Worm (Caenorhabditis elegans) whole organism, midembryonic: ENCODE measurements around the gene T28F12.1.

ENCODE experiments used
- T22C8.4 ChIP-seq: fragments of 200-800 bp; sonication (Bioruptor generic); IDR thresholded peaks from 2 replicates; pipeline ENCODE4 v1.3.6; 2022; ENCODE audit warnings: missing genetic modification characterization, missing compliant biosample characterization
- cog-1 ChIP-seq: sonication (generic microtip); optimal IDR thresholded peaks from 2 replicates; lab custom pipeline; 2016; ENCODE audit warnings: missing genetic modification characterization, missing compliant biosample characterization
- flt-1 ChIP-seq: fragments of 200-800 bp; sonication (Bioruptor generic); IDR thresholded peaks from 2 replicates; pipeline ENCODE4 v1.3.6; 2022; ENCODE audit warnings: missing genetic modification characterization, missing compliant biosample characterization
- klf-2 ChIP-seq: fragments of 200-800 bp; sonication (Bioruptor generic); conservative IDR thresholded peaks from 2 replicates; pipeline ENCODE4 v1.3.6; 2022; ENCODE audit warnings: missing genetic modification reagents, missing genetic modification characterization, missing compliant biosample characterization
- med-1 ChIP-seq: sonication (generic microtip); optimal IDR thresholded peaks from 2 replicates; lab custom pipeline; 2017; ENCODE audit warnings: missing genetic modification characterization, mild to moderate bottlenecking, missing compliant biosample characterization, antibody characterized with exemption, missing genetic modification reagents; ENCODE audit not compliant: insufficient read depth
- ref-1 ChIP-seq: fragments of 200-800 bp; sonication (Bioruptor generic); conservative IDR thresholded peaks from 2 replicates; pipeline ENCODE4 v1.3.6; 2022; ENCODE audit warnings: missing genetic modification reagents, missing genetic modification characterization, missing compliant biosample characterization
- tab-1 ChIP-seq: fragments of 200-800 bp; sonication (Bioruptor generic); IDR thresholded peaks from 2 replicates; pipeline ENCODE4 v1.3.6; 2022; ENCODE audit warnings: missing genetic modification characterization, missing compliant biosample characterization
- ztf-23 ChIP-seq: fragments of 200-800 bp; sonication (Bioruptor generic); IDR thresholded peaks from 2 replicates; pipeline ENCODE4 v1.3.6; 2022; ENCODE audit warnings: missing genetic modification reagents, missing genetic modification characterization, missing compliant biosample characterization
- ztf-29 ChIP-seq: fragments of 200-800 bp; sonication (Bioruptor generic); IDR thresholded peaks from 2 replicates; pipeline ENCODE4 v1.3.6; 2022; ENCODE audit warnings: missing genetic modification reagents, missing genetic modification characterization, missing compliant biosample characterization

Gene T28F12.1

ce11 chrV:4524327-4524726 is 11.5 kb downstream of the T28F12.1 start:
- no peak for TF ChIP-seq flt-1
- no peak for TF ChIP-seq cog-1
- no peak for TF ChIP-seq T22C8.4 (GFP tag; lab: Robert Waterston, UW)
- TF ChIP-seq ztf-29 (GFP tag; lab: Robert Waterston, UW) = no peak
- no peak for TF ChIP-seq ref-1 (GFP tag; lab: Robert Waterston, UW)
- no peak for TF ChIP-seq med-1 (GFP tag; lab: Kevin White, UChicago)
- no peak for TF ChIP-seq ztf-23 (GFP tag; lab: Robert Waterston, UW)
- no peak for TF ChIP-seq tab-1 (GFP tag; lab: Robert Waterston, UW)
- no peak for TF ChIP-seq klf-2 (GFP tag; lab: Robert Waterston, UW)

ce11 chrV:4525106-4525505 is 12.3 kb downstream of the T28F12.1 start:
- no peak for TF ChIP-seq cog-1
- TF ChIP-seq med-1 (GFP tag; lab: Kevin White, UChicago) = no peak
- TF ChIP-seq klf-2 (GFP tag; lab: Robert Waterston, UW) = no peak
- TF ChIP-seq ztf-29 (GFP tag; lab: Robert Waterston, UW) = no peak

ce11 chrV:4525512-4525911 is 12.7 kb downstream of the T28F12.1 start:
- TF ChIP-seq ztf-29 (GFP tag; lab: Robert Waterston, UW) = no peak
- no peak for TF ChIP-seq klf-2 (GFP tag; lab: Robert Waterston, UW)
- no peak for TF ChIP-seq T22C8.4 (GFP tag; lab: Robert Waterston, UW)
- no peak for TF ChIP-seq ztf-23 (GFP tag; lab: Robert Waterston, UW)
- TF ChIP-seq med-1 (GFP tag; lab: Kevin White, UChicago) = no peak
- TF ChIP-seq ref-1 (GFP tag; lab: Robert Waterston, UW) = no peak

ce11 chrV:4526801-4527425 is 14.1 kb downstream of the T28F12.1 start:
- TF ChIP-seq flt-1 (no peak), klf-2 (GFP tag; lab: Robert Waterston, UW) (no peak), tab-1 (GFP tag; lab: Robert Waterston, UW) (no peak), cog-1 (no peak), T22C8.4 (GFP tag; lab: Robert Waterston, UW) (no peak), ztf-23 (GFP tag; lab: Robert Waterston, UW) (no peak), ztf-29 (GFP tag; lab: Robert Waterston, UW) (no peak), ref-1 (GFP tag; lab: Robert Waterston, UW) (no peak), med-1 (GFP tag; lab: Kevin White, UChicago) (no peak)

ce11 chrV:4527934-4528333 is 15.1 kb downstream of the T28F12.1 start:
- TF ChIP-seq ref-1 (GFP tag; lab: Robert Waterston, UW) (no peak), ztf-23 (GFP tag; lab: Robert Waterston, UW) (no peak), ztf-29 (GFP tag; lab: Robert Waterston, UW) (no peak), T22C8.4 (GFP tag; lab: Robert Waterston, UW) (no peak), flt-1 (no peak), tab-1 (GFP tag; lab: Robert Waterston, UW) (no peak), cog-1 (no peak), med-1 (GFP tag; lab: Kevin White, UChicago) (no peak), klf-2 (GFP tag; lab: Robert Waterston, UW) (no peak)

- TF ChIP-seq flt-1 (no peak), ztf-29 (GFP tag; lab: Robert Waterston, UW) (no peak), tab-1 (GFP tag; lab: Robert Waterston, UW) (no peak), klf-2 (GFP tag; lab: Robert Waterston, UW) (no peak), cog-1 (no peak), ref-1 (GFP tag; lab: Robert Waterston, UW) (no peak), ztf-23 (GFP tag; lab: Robert Waterston, UW) (no peak), med-1 (GFP tag; lab: Kevin White, UChicago) (no peak), T22C8.4 (GFP tag; lab: Robert Waterston, UW) (no peak)
These were observed 22.9 kb downstream of the T28F12.1 start for ce11 chrV:4535736-4536135.

- TF ChIP-seq tab-1 (GFP tag; lab: Robert Waterston, UW) (no peak), ztf-29 (GFP tag; lab: Robert Waterston, UW) (no peak), flt-1 (no peak), klf-2 (GFP tag; lab: Robert Waterston, UW) (no peak), cog-1 (no peak), ref-1 (GFP tag; lab: Robert Waterston, UW) (no peak), ztf-23 (GFP tag; lab: Robert Waterston, UW) (no peak), T22C8.4 (GFP tag; lab: Robert Waterston, UW) (no peak), med-1 (GFP tag; lab: Kevin White, UChicago) (no peak)
These were observed 27.0 kb downstream of the T28F12.1 start for ce11 chrV:4539855-4540254.

- TF ChIP-seq cog-1 = no peak
- no peak for TF ChIP-seq tab-1 (GFP tag; lab: Robert Waterston, UW)
- no peak for TF ChIP-seq ztf-29 (GFP tag; lab: Robert Waterston, UW)
- no peak for TF ChIP-seq ref-1 (GFP tag; lab: Robert Waterston, UW)
- no peak for TF ChIP-seq ztf-23 (GFP tag; lab: Robert Waterston, UW)
- TF ChIP-seq klf-2 (GFP tag; lab: Robert Waterston, UW) = no peak
- no peak for TF ChIP-seq flt-1
- no peak for TF ChIP-seq T22C8.4 (GFP tag; lab: Robert Waterston, UW)
- no peak for TF ChIP-seq med-1 (GFP tag; lab: Kevin White, UChicago)
These were observed 34.0 kb downstream of the T28F12.1 start for ce11 chrV:4546854-4547253.

ce11 chrV:4549191-4549590 is 36.4 kb downstream of the T28F12.1 start, which contains the start of gene sos-1:
TSS of gene sos-1 (minus strand) at chrV:4549291.
- TF ChIP-seq ztf-29 (GFP tag; lab: Robert Waterston, UW) = no peak
- TF ChIP-seq T22C8.4 (GFP tag; lab: Robert Waterston, UW) = no peak
- TF ChIP-seq klf-2 (GFP tag; lab: Robert Waterston, UW) = no peak
- TF ChIP-seq med-1 (GFP tag; lab: Kevin White, UChicago) = no peak
- TF ChIP-seq cog-1 = no peak
- TF ChIP-seq ref-1 (GFP tag; lab: Robert Waterston, UW) = no peak
- TF ChIP-seq ztf-23 (GFP tag; lab: Robert Waterston, UW) = no peak
- TF ChIP-seq tab-1 (GFP tag; lab: Robert Waterston, UW) = no peak
